Fruit fly (Drosophila melanogaster) whole organism, embryonic: ENCODE measurements around the gene fz.

Experiments used
- B-H1 ChIP-seq: fragments of 200-800 bp; sonication (Bioruptor generic); IDR thresholded peaks from 3 replicates; pipeline ENCODE4 v1.3.6; 2022; ENCODE audit warnings: missing biosample characterization, missing genetic modification characterization
- BEAF-32 ChIP-seq: fragments of 200-800 bp; sonication (Bioruptor generic); optimal IDR thresholded peaks from 3 replicates; lab custom pipeline; 2017; ENCODE audit warnings: missing biosample characterization, missing genetic modification characterization, mild to moderate bottlenecking, moderate library complexity, missing genetic modification reagents
- CG10959 ChIP-seq: fragments of 200-800 bp; sonication (Bioruptor generic); IDR thresholded peaks from 2 replicates; pipeline ENCODE4 v1.3.6; 2022; ENCODE audit warnings: missing biosample characterization, missing genetic modification characterization
- CG11504 ChIP-seq: fragments of 200-800 bp; sonication (Bioruptor generic); optimal IDR thresholded peaks from 3 replicates; lab custom pipeline; 2019; ENCODE audit warnings: missing biosample characterization, mild to moderate bottlenecking, missing genetic modification characterization, moderate library complexity
- CG11696 ChIP-seq: fragments of 200-800 bp; sonication (Bioruptor generic); IDR thresholded peaks from 2 replicates; pipeline ENCODE4 v1.3.6; 2022; ENCODE audit warnings: missing biosample characterization, missing genetic modification characterization
- CG13894 ChIP-seq: fragments of 200-800 bp; sonication (Bioruptor generic); optimal IDR thresholded peaks from 3 replicates; lab custom pipeline; 2018; ENCODE audit warnings: missing biosample characterization, mild to moderate bottlenecking, missing genetic modification characterization, moderate library complexity
- CG17361 ChIP-seq: fragments of 200-800 bp; sonication (Bioruptor generic); IDR thresholded peaks from 3 replicates; pipeline ENCODE4 v1.3.6; 2022; ENCODE audit warnings: missing biosample characterization, missing genetic modification characterization
- CG1832 ChIP-seq: fragments of 200-800 bp; sonication (Bioruptor generic); optimal IDR thresholded peaks from 2 replicates; lab custom pipeline; 2017; ENCODE audit warnings: missing biosample characterization, mild to moderate bottlenecking, missing genetic modification characterization, inconsistent platforms
- CG18619 ChIP-seq: fragments of 200-800 bp; sonication (Bioruptor generic); optimal IDR thresholded peaks from 3 replicates; lab custom pipeline; 2017; ENCODE audit warnings: missing biosample characterization, mild to moderate bottlenecking, missing genetic modification characterization
- CG2678 ChIP-seq: fragments of 200-800 bp; sonication (Bioruptor generic); optimal IDR thresholded peaks from 3 replicates; lab custom pipeline; 2019; ENCODE audit warnings: missing biosample characterization, mild to moderate bottlenecking, missing genetic modification characterization, moderate library complexity
- CG2712 ChIP-seq: fragments of 200-800 bp; optimal IDR thresholded peaks from 3 replicates; lab custom pipeline; 2019; ENCODE audit warnings: missing biosample characterization, mild to moderate bottlenecking, missing genetic modification characterization, moderate library complexity
- CG34422 ChIP-seq: fragments of 200-800 bp; sonication (Bioruptor generic); IDR thresholded peaks from 3 replicates; pipeline ENCODE4 v1.3.6; 2022; ENCODE audit warnings: missing biosample characterization, missing genetic modification characterization
- CG3847 ChIP-seq: fragments of 200-800 bp; sonication (Bioruptor generic); IDR thresholded peaks from 2 replicates; pipeline ENCODE4 v1.3.6; 2022; ENCODE audit warnings: missing biosample characterization, missing genetic modification characterization
- CG6654 ChIP-seq: fragments of 200-800 bp; sonication (Bioruptor generic); optimal IDR thresholded peaks from 2 replicates; lab custom pipeline; 2017; ENCODE audit warnings: missing biosample characterization, mild to moderate bottlenecking, missing genetic modification characterization
- CG7556 ChIP-seq: fragments of 200-800 bp; sonication (Bioruptor generic); optimal IDR thresholded peaks from 2 replicates; lab custom pipeline; 2017; ENCODE audit warnings: missing biosample characterization, mild to moderate bottlenecking, missing genetic modification characterization
- CG8089 ChIP-seq: fragments of 200-800 bp; sonication (Bioruptor generic); optimal IDR thresholded peaks from 3 replicates; lab custom pipeline; 2016; ENCODE audit warnings: missing biosample characterization, missing genetic modification characterization
- Dfd ChIP-seq, 2 experiments: fragments of >200 bp; optimal IDR thresholded peaks; 2 replicates each; lab custom pipeline; 2017; ENCODE audit warnings: missing biosample characterization in 2 of 2, missing genetic modification characterization in 2 of 2
- Doc3 ChIP-seq: fragments of 200-800 bp; sonication (Bioruptor generic); IDR thresholded peaks from 3 replicates; pipeline ENCODE4 v1.3.6; 2022; ENCODE audit warnings: missing biosample characterization, missing genetic modification characterization; ENCODE audit not compliant: partially characterized antibody
- Ets65A ChIP-seq: fragments of 200-800 bp; sonication (Bioruptor generic); peaks from one replicate; lab custom pipeline; 2016; ENCODE audit warnings: missing biosample characterization, missing genetic modification characterization
- Fer3 ChIP-seq: fragments of 200-800 bp; sonication (Bioruptor generic); optimal IDR thresholded peaks from 2 replicates; lab custom pipeline; 2018; ENCODE audit warnings: missing biosample characterization, mild to moderate bottlenecking, missing genetic modification characterization, moderate library complexity
- GATAe ChIP-seq: fragments of 200-800 bp; sonication (Bioruptor generic); conservative IDR thresholded peaks from 2 replicates; pipeline ENCODE4 v1.3.6; 2022; ENCODE audit warnings: missing biosample characterization, missing genetic modification characterization
- H15 ChIP-seq: fragments of 200-800 bp; sonication (Bioruptor generic); IDR thresholded peaks from 3 replicates; pipeline ENCODE4 v1.3.6; 2022; ENCODE audit warnings: missing biosample characterization, missing genetic modification characterization
- Kr ChIP-seq: fragments of 200-800 bp; sonication (Bioruptor generic); optimal IDR thresholded peaks from 2 replicates; lab custom pipeline; 2017; ENCODE audit warnings: missing biosample characterization, mild to moderate bottlenecking, missing genetic modification characterization
- MBD-R2 ChIP-seq: fragments of 200-800 bp; sonication (Bioruptor generic); IDR thresholded peaks from 2 replicates; pipeline ENCODE4 v1.3.6; 2022; ENCODE audit warnings: missing biosample characterization, missing genetic modification characterization
- Nf-YB ChIP-seq: fragments of 200-800 bp; sonication (Bioruptor generic); optimal IDR thresholded peaks from 3 replicates; lab custom pipeline; 2019; ENCODE audit warnings: missing biosample characterization, mild to moderate bottlenecking, missing genetic modification characterization, moderate library complexity
- Scr ChIP-seq: fragments of 200-800 bp; sonication (Bioruptor generic); IDR thresholded peaks from 2 replicates; pipeline ENCODE4 v1.3.6; 2022; ENCODE audit warnings: missing biosample characterization, missing genetic modification characterization; ENCODE audit not compliant: partially characterized antibody
- Taf1 ChIP-seq: fragments of 200-800 bp; sonication (Bioruptor generic); IDR thresholded peaks from 2 replicates; pipeline ENCODE4 v1.3.6; 2022; ENCODE audit warnings: missing biosample characterization, missing genetic modification characterization
- abd-A ChIP-seq: fragments of 200-800 bp; sonication (Bioruptor generic); optimal IDR thresholded peaks from 3 replicates; lab custom pipeline; 2019; ENCODE audit warnings: missing biosample characterization, mild to moderate bottlenecking, missing genetic modification characterization, moderate library complexity
- ase ChIP-seq: fragments of 200-800 bp; sonication (Bioruptor generic); IDR thresholded peaks from 3 replicates; pipeline ENCODE4 v1.3.6; 2022; ENCODE audit warnings: missing biosample characterization, missing genetic modification characterization
- chinmo ChIP-seq: fragments of 200-800 bp; sonication (Bioruptor generic); IDR thresholded peaks from 4 replicates; pipeline ENCODE4 v1.3.6; 2022; ENCODE audit warnings: missing biosample characterization, missing genetic modification characterization; ENCODE audit not compliant: partially characterized antibody
- crc ChIP-seq: fragments of 200-800 bp; sonication (Bioruptor generic); optimal IDR thresholded peaks from 2 replicates; lab custom pipeline; 2016; ENCODE audit warnings: missing biosample characterization, missing genetic modification characterization
- exex ChIP-seq: fragments of 200-800 bp; sonication (Bioruptor generic); optimal IDR thresholded peaks from 4 replicates; lab custom pipeline; 2018; ENCODE audit warnings: missing biosample characterization, mild to moderate bottlenecking, missing genetic modification characterization, moderate library complexity
- ftz-f1 ChIP-seq: fragments of 200-800 bp; sonication (Bioruptor generic); optimal IDR thresholded peaks from 2 replicates; lab custom pipeline; 2016; ENCODE audit warnings: missing biosample characterization, missing genetic modification characterization
- gem ChIP-seq: fragments of 200-800 bp; sonication (Bioruptor generic); optimal IDR thresholded peaks from 2 replicates; lab custom pipeline; 2019; ENCODE audit warnings: missing biosample characterization, mild to moderate bottlenecking, missing genetic modification characterization, moderate library complexity
- grn ChIP-seq: fragments of 200-800 bp; sonication (Bioruptor generic); optimal IDR thresholded peaks from 3 replicates; lab custom pipeline; 2017; ENCODE audit warnings: missing biosample characterization, missing genetic modification characterization
- hth ChIP-seq: fragments of >200 bp; optimal IDR thresholded peaks from 2 replicates; lab custom pipeline; 2017; ENCODE audit warnings: inconsistent platforms
- mirr ChIP-seq: fragments of 200-800 bp; sonication (Bioruptor generic); optimal IDR thresholded peaks from 3 replicates; lab custom pipeline; 2018; ENCODE audit warnings: missing biosample characterization, mild to moderate bottlenecking, missing genetic modification characterization
- odd ChIP-seq: fragments of 200-800 bp; sonication (Bioruptor generic); optimal IDR thresholded peaks from 2 replicates; lab custom pipeline; 2017; ENCODE audit warnings: missing biosample characterization, mild to moderate bottlenecking, missing genetic modification characterization
- pho ChIP-seq: fragments of 200-800 bp; sonication (Bioruptor generic); optimal IDR thresholded peaks from 2 replicates; lab custom pipeline; 2016; ENCODE audit warnings: missing biosample characterization, missing genetic modification characterization
- row ChIP-seq: fragments of 200-800 bp; sonication (Bioruptor generic); IDR thresholded peaks from 3 replicates; pipeline ENCODE4 v1.3.6; 2022; ENCODE audit warnings: missing biosample characterization, missing genetic modification characterization
- scrt ChIP-seq: fragments of 200-800 bp; sonication (Bioruptor generic); optimal IDR thresholded peaks from 2 replicates; lab custom pipeline; 2018; ENCODE audit warnings: missing biosample characterization, mild to moderate bottlenecking, missing genetic modification characterization, moderate library complexity
- seq ChIP-seq: fragments of 200-800 bp; sonication (Bioruptor generic); IDR thresholded peaks from 2 replicates; pipeline ENCODE4 v1.3.6; 2022; ENCODE audit warnings: missing biosample characterization, missing genetic modification characterization
- shn ChIP-seq: fragments of 200-800 bp; sonication (Bioruptor generic); optimal IDR thresholded peaks from 3 replicates; lab custom pipeline; 2016; ENCODE audit warnings: missing biosample characterization, missing genetic modification characterization
- so ChIP-seq: fragments of 200-800 bp; sonication (Bioruptor generic); IDR thresholded peaks from 3 replicates; pipeline ENCODE4 v1.3.6; 2022; ENCODE audit warnings: missing biosample characterization, missing genetic modification characterization
- sug ChIP-seq: fragments of 200-800 bp; optimal IDR thresholded peaks from 2 replicates; lab custom pipeline; 2019; ENCODE audit warnings: missing biosample characterization, mild to moderate bottlenecking, missing genetic modification characterization, moderate library complexity
- twi ChIP-seq: fragments of 200-800 bp; optimal IDR thresholded peaks from 2 replicates; lab custom pipeline; 2019; ENCODE audit warnings: missing biosample characterization, mild to moderate bottlenecking, missing genetic modification characterization, moderate library complexity
- wek ChIP-seq: fragments of 200-800 bp; sonication (Bioruptor generic); optimal IDR thresholded peaks from 3 replicates; lab custom pipeline; 2018; ENCODE audit warnings: missing biosample characterization, mild to moderate bottlenecking, missing genetic modification characterization, moderate library complexity
- zfh1 ChIP-seq: fragments of 200-800 bp; sonication (Bioruptor generic); IDR thresholded peaks from 3 replicates; pipeline ENCODE4 v1.3.6; 2022; ENCODE audit warnings: missing biosample characterization, missing genetic modification characterization

fz gene

dm6 chr3L:14328437-14328836 lies 54.3 kb downstream of the fz start (continued):
- TF ChIP-seq CG18619 = peak; percentile 11

DNA sequence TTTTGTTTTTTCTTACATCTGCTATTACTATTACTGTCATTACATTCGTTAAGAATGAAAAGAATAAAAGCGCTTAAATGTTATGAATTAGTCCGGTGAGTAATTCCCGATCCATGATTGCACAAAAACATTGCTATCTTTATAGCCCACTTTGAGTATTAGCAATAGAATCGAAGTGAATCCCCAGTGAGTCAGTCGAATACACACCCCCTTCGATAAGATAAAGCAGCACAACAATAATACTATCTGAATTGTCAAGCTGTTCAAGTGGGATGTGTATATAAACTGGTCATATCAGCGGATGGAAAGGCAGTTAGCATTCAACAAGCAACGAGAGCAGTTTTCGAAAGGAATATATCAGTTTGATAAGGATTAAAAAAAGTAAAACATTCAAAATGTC lies 54.9 kb downstream of the fz start, which contains the start of gene CG13482:
TSS of gene CG13482 (plus strand) at position 305 of the 400 bp plus-strand sequence.
- TF ChIP-seq CG3847 (no peak), sug (peak; percentile 56), GATAe (peak; percentile 71), mirr (GFP tag; lab: Kevin White, UChicago) (peak; percentile 49), abd-A (no peak), grn (GFP tag; lab: Kevin White, UChicago) (peak; percentile 0), CG10959 (GFP tag; lab: Robert Waterston, UW) (no peak), ftz-f1 (GFP tag; lab: Kevin White, UChicago) (no peak), pho (GFP tag; lab: Kevin White, UChicago) (no peak), Taf1 (GFP tag; lab: Robert Waterston, UW) (no peak), exex (peak; percentile 56)

- TF ChIP-seq Ets65A (peak; percentile 54), row (GFP tag; lab: Robert Waterston, UW) (peak; percentile 15; the same call in 1 of the 3 replicates), twi (no peak), CG11504 (tag; lab: Kevin White, UChicago) (peak; percentile 4), BEAF-32 (GFP tag; lab: Kevin White, UChicago) (peak; percentile 13), CG7556 (GFP tag; lab: Kevin White, UChicago) (no peak), H15 (GFP tag; lab: Robert Waterston, UW) (0 out of 3 replicates have a peak, but pooled peaks have one; percentile 17), CG2678 (peak; percentile 4), gem (tag; lab: Kevin White, UChicago) (peak; percentile 6)
Observed at dm6 chr3L:14332533-14332932, 58.4 kb downstream of the fz start.

DNA sequence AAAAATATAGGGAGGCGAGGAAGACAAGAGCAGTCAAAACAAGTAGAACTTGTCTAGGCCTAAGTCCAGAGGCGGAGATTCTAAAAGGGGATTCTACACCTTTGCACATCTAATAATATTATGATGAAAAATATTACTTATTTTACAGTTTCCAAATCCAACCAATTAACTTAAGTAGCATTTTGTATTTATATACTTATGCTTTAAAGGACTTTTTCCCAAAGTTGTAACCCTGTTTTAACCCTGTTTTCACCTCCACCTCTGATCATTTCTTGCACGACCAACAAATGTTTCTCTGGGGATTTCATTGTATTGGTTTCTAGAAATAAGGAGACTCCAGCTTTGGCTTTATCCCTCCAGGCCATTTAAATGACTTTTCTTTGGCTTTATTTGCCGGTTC lies 61.7 kb downstream of the fz start:
- TF ChIP-seq CG1832 (GFP tag; lab: Kevin White, UChicago) (no peak), chinmo (GFP tag; lab: Robert Waterston, UW) (no peak), crc (GFP tag; lab: Kevin White, UChicago) (no peak), twi (no peak), scrt (GFP tag; lab: Kevin White, UChicago) (peak; percentile 60), Dfd (GFP tag; optimal IDR thresholded peaks at IDR 0.05; lab: Kevin White, UChicago) (no peak), wek (GFP tag; lab: Kevin White, UChicago) (no peak), shn (GFP tag; lab: Kevin White, UChicago) (no peak), CG11696 (GFP tag; lab: Robert Waterston, UW) (peak; percentile 46; the same call in 1 of the 2 replicates), ase (GFP tag; lab: Robert Waterston, UW) (no peak), zfh1 (peak; percentile 69), CG2712 (peak; percentile 82), CG34422 (no peak), CG8089 (no peak), Nf-YB (GFP tag; lab: Kevin White, UChicago) (no peak), CG13894 (tag; lab: Kevin White, UChicago) (peak; percentile 51), odd (GFP tag; lab: Kevin White, UChicago) (no peak), B-H1 (GFP tag; lab: Robert Waterston, UW) (peak; percentile 55; the same call in 2 of the 3 replicates), CG17361 (GFP tag; lab: Robert Waterston, UW) (peak; percentile 40; the same call in 2 of the 3 replicates), Kr (no peak), Scr (no peak), seq (GFP tag; lab: Robert Waterston, UW) (no peak), Doc3 (GFP tag; lab: Robert Waterston, UW) (no peak), CG6654 (GFP tag; lab: Kevin White, UChicago) (no peak), hth (lab: Kevin White, UChicago) (no peak), MBD-R2 (peak; percentile 51; the same call in 1 of the 2 replicates), Fer3 (tag; lab: Kevin White, UChicago) (peak; percentile 62), so (GFP tag; lab: Robert Waterston, UW) (no peak)
